Fruit fly (Drosophila melanogaster): ENCODE data around the gene MED1.

MED1 gene

DNA sequence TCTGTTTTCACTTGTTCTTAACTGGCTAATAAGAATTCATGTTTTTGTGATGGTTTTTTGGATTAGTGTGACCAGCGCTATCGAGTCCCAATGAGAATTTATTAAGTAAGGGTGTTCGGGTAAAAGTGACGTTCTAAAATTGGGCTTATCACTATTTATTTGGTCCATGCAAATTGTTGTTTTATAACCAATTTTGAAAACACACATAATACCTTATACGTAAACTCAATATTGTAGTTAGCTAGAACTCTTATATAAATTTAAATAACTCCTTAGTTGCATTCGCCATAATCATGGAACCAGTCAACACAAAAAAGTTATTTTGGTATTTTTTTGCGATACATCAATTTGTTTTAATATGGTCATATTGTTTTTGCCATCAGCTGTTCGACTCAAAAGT is 45.4 kb upstream of the MED1 start, which contains the start of the genes Als2 and CG11248 (continued):
- TF ChIP-seq CG10147 (GFP tag; optimal IDR thresholded peaks at IDR 0.05): no peak
- TF ChIP-seq CG8388 (GFP tag; optimal IDR thresholded peaks at IDR 0.05): peak; percentile 71
- TF ChIP-seq gcm2 (GFP tag; optimal IDR thresholded peaks at IDR 0.05): peak; percentile 23
- no peak for TF ChIP-seq CG16813 (GFP tag; IDR thresholded peaks at IDR 0.05; ENCODE audit: partially characterized antibody)
- TF ChIP-seq CG18011 (GFP tag; optimal IDR thresholded peaks at IDR 0.05): no peak
- peak; percentile 81 to 96 for TF ChIP-seq insv (GFP tag; optimal IDR thresholded peaks at IDR 0.05)
- peak; percentile 55 for TF ChIP-seq pzg (GFP tag; optimal IDR thresholded peaks at IDR 0.05)
- TF ChIP-seq Hr78 (GFP tag; optimal IDR thresholded peaks at IDR 0.05): no peak
- TF ChIP-seq CG15479 (GFP tag; optimal IDR thresholded peaks at IDR 0.05): no peak
- peak; percentile 67 for TF ChIP-seq Mad (GFP tag; optimal IDR thresholded peaks at IDR 0.05)
- TF ChIP-seq Chrac-16 (GFP tag; optimal IDR thresholded peaks at IDR 0.05): peak; percentile 70
- TF ChIP-seq CG17186 (GFP tag; optimal IDR thresholded peaks at IDR 0.05): peak; percentile 50
- no peak for TF ChIP-seq CG34376 (GFP tag; optimal IDR thresholded peaks at IDR 0.05)
- TF ChIP-seq grau (tag; optimal IDR thresholded peaks at IDR 0.05): peak; percentile 83
- TF ChIP-seq nom (GFP tag; optimal IDR thresholded peaks at IDR 0.05): no peak
- peak; percentile 72 for TF ChIP-seq twi (tag; optimal IDR thresholded peaks at IDR 0.05)
- TF ChIP-seq CG18764 (GFP tag; optimal IDR thresholded peaks at IDR 0.05): peak; percentile 50
- TF ChIP-seq CG2712 (tag; optimal IDR thresholded peaks at IDR 0.05): peak; percentile 86
- TF ChIP-seq Ets65A (GFP tag): peak; percentile 96
- no peak for TF ChIP-seq exex (tag; optimal IDR thresholded peaks at IDR 0.05)
- peak; percentile 32 for TF ChIP-seq emc (GFP tag; optimal IDR thresholded peaks at IDR 0.05)
- TF ChIP-seq CG10431 (GFP tag; optimal IDR thresholded peaks at IDR 0.05): no peak
- TF ChIP-seq D19A (tag; optimal IDR thresholded peaks at IDR 0.05): no peak
- peak; percentile 59 for TF ChIP-seq vfl (GFP tag; optimal IDR thresholded peaks at IDR 0.05)
- peak; percentile 75 for TF ChIP-seq pnt (GFP tag; optimal IDR thresholded peaks at IDR 0.05)
- peak; percentile 66 for TF ChIP-seq CG9727 (GFP tag; optimal IDR thresholded peaks at IDR 0.05)
- TF ChIP-seq nau (GFP tag; optimal IDR thresholded peaks at IDR 0.05): no peak
- TF ChIP-seq tup (GFP tag; optimal IDR thresholded peaks at IDR 0.05): no peak
- TF ChIP-seq CG12236 (GFP tag; optimal IDR thresholded peaks at IDR 0.05): peak; percentile 21
- no peak for TF ChIP-seq Doc3 (GFP tag; IDR thresholded peaks at IDR 0.05; ENCODE audit: partially characterized antibody)
- TF ChIP-seq pho (GFP tag; optimal IDR thresholded peaks at IDR 0.05): peak; percentile 53
- peak; percentile 81 for TF ChIP-seq chn (GFP tag; optimal IDR thresholded peaks at IDR 0.05)
- TF ChIP-seq slp2 (GFP tag; optimal IDR thresholded peaks at IDR 0.05): peak; percentile 64
- no peak for TF ChIP-seq Nf-YA (GFP tag; IDR thresholded peaks at IDR 0.05)
- TF ChIP-seq Aef1 (GFP tag; IDR thresholded peaks at IDR 0.05): peak; percentile 69
- TF ChIP-seq sens (GFP tag): peak; percentile 96
- TF ChIP-seq dmrt11E (tag; optimal IDR thresholded peaks at IDR 0.05): peak; percentile 84
- TF ChIP-seq Six4 (GFP tag; optimal IDR thresholded peaks at IDR 0.05): peak; percentile 57
- TF ChIP-seq CG11723 (GFP tag; optimal IDR thresholded peaks at IDR 0.05): peak; percentile 27
- peak; percentile 25 for TF ChIP-seq CG12219 (GFP tag; optimal IDR thresholded peaks at IDR 0.05)
- TF ChIP-seq CG13296 (GFP tag; optimal IDR thresholded peaks at IDR 0.05): no peak
- TF ChIP-seq CG30020 (tag; optimal IDR thresholded peaks at IDR 0.05): peak; percentile 84
- TF ChIP-seq CG33557 (GFP tag; optimal IDR thresholded peaks at IDR 0.05): peak; percentile 69
- peak; percentile 88 for TF ChIP-seq CG14710 (tag; optimal IDR thresholded peaks at IDR 0.05)
- peak; percentile 90 for TF ChIP-seq wek (GFP tag; optimal IDR thresholded peaks at IDR 0.05)
- no peak for TF ChIP-seq scrt (GFP tag; optimal IDR thresholded peaks at IDR 0.05)
- TF ChIP-seq dimm (GFP tag; IDR thresholded peaks at IDR 0.05): no peak
- TF ChIP-seq btn (GFP tag; optimal IDR thresholded peaks at IDR 0.05): no peak
- 0 out of 2 replicates have a peak, but pooled peaks have one; percentile 23 for TF ChIP-seq seq (GFP tag; IDR thresholded peaks at IDR 0.05)
- no peak for TF ChIP-seq Fer3 (tag; optimal IDR thresholded peaks at IDR 0.05)
